Fruit fly (Drosophila melanogaster) whole organism, adult: Measurements from ENCODE around the gene mRpL21.

ENCODE experiments used
- CG11617 ChIP-seq: fragments of 200-800 bp; sonication (Bioruptor generic); optimal IDR thresholded peaks from 2 replicates; lab custom pipeline; 2017; ENCODE audit warnings: mild to moderate bottlenecking, missing biosample characterization, missing genetic modification reagents, missing genetic modification characterization
- CG12768 ChIP-seq: fragments of 200-800 bp; sonication (Bioruptor generic); optimal IDR thresholded peaks from 2 replicates; lab custom pipeline; 2017; ENCODE audit warnings: missing biosample characterization, missing genetic modification characterization, mild to moderate bottlenecking, moderate library complexity, missing genetic modification reagents
- CG14711 ChIP-seq: fragments of 200-800 bp; sonication (Bioruptor generic); optimal IDR thresholded peaks from 2 replicates; lab custom pipeline; 2018; ENCODE audit warnings: missing biosample characterization, mild to moderate bottlenecking, missing genetic modification characterization, moderate library complexity
- CG1620 ChIP-seq: fragments of 200-800 bp; sonication (Bioruptor generic); optimal IDR thresholded peaks from 2 replicates; lab custom pipeline; 2016; ENCODE audit warnings: missing biosample characterization, missing genetic modification characterization
- CG33017 ChIP-seq: fragments of 200-800 bp; sonication (Bioruptor generic); optimal IDR thresholded peaks from 2 replicates; lab custom pipeline; 2018; ENCODE audit warnings: missing biosample characterization, mild to moderate bottlenecking, missing genetic modification characterization, moderate library complexity
- CG5204 ChIP-seq: fragments of 200-800 bp; sonication (Bioruptor generic); optimal IDR thresholded peaks from 2 replicates; lab custom pipeline; 2016; ENCODE audit warnings: missing biosample characterization, missing genetic modification characterization
- CG7045 ChIP-seq: fragments of 200-800 bp; sonication (Bioruptor generic); optimal IDR thresholded peaks from 2 replicates; lab custom pipeline; 2017; ENCODE audit warnings: missing biosample characterization, mild to moderate bottlenecking, missing genetic modification characterization
- CG7101 ChIP-seq: fragments of 200-800 bp; sonication (Bioruptor generic); optimal IDR thresholded peaks from 2 replicates; lab custom pipeline; 2018; ENCODE audit warnings: missing biosample characterization, mild to moderate bottlenecking, missing genetic modification characterization, moderate library complexity
- Clk ChIP-seq: fragments of 200-800 bp; sonication (Bioruptor generic); optimal IDR thresholded peaks from 2 replicates; lab custom pipeline; 2017; ENCODE audit warnings: missing biosample characterization, missing genetic modification characterization
- Crg-1 ChIP-seq: fragments of 200-800 bp; sonication (Bioruptor generic); optimal IDR thresholded peaks from 2 replicates; lab custom pipeline; 2016; ENCODE audit warnings: missing biosample characterization, missing genetic modification characterization
- Hr96 ChIP-seq: fragments of 200-800 bp; sonication (Bioruptor generic); optimal IDR thresholded peaks from 2 replicates; lab custom pipeline; 2016; ENCODE audit warnings: missing biosample characterization, missing genetic modification characterization
- Mnt ChIP-seq: fragments of 200-800 bp; sonication (Bioruptor generic); optimal IDR thresholded peaks from 2 replicates; lab custom pipeline; 2016; ENCODE audit warnings: missing biosample characterization, mild to moderate bottlenecking, missing genetic modification characterization
- bab1 ChIP-seq: fragments of 200-800 bp; sonication (Bioruptor generic); optimal IDR thresholded peaks from 3 replicates; lab custom pipeline; 2019; ENCODE audit warnings: missing biosample characterization, mild to moderate bottlenecking, missing genetic modification characterization, moderate library complexity
- cic ChIP-seq: fragments of 200-800 bp; sonication (Bioruptor generic); optimal IDR thresholded peaks from 2 replicates; lab custom pipeline; 2017; ENCODE audit warnings: missing biosample characterization, mild to moderate bottlenecking, missing genetic modification characterization, moderate library complexity
- cnc ChIP-seq, 2 experiments: fragments of >200 bp; optimal IDR thresholded peaks; 2 replicates each; lab custom pipeline; 2017
- kay ChIP-seq: fragments of 200-800 bp; sonication (Bioruptor generic); peaks from one replicate; lab custom pipeline; 2016; ENCODE audit warnings: missing biosample characterization, missing genetic modification characterization, borderline replicate concordance
- ovo ChIP-seq: fragments of 200-800 bp; sonication (Bioruptor generic); optimal IDR thresholded peaks from 2 replicates; lab custom pipeline; 2016; ENCODE audit warnings: missing biosample characterization, missing genetic modification characterization
- pad ChIP-seq: fragments of 200-800 bp; sonication (Bioruptor generic); optimal IDR thresholded peaks from 3 replicates; lab custom pipeline; 2017; ENCODE audit warnings: missing biosample characterization, missing genetic modification characterization, mild to moderate bottlenecking, moderate library complexity, missing genetic modification reagents
- tj ChIP-seq: fragments of 200-800 bp; sonication (Bioruptor generic); optimal IDR thresholded peaks from 3 replicates; lab custom pipeline; 2017; ENCODE audit warnings: missing biosample characterization, mild to moderate bottlenecking, missing genetic modification characterization, moderate library complexity
- toe ChIP-seq: fragments of 200-800 bp; sonication (Bioruptor generic); optimal IDR thresholded peaks from 2 replicates; lab custom pipeline; 2016; ENCODE audit warnings: missing biosample characterization, missing genetic modification characterization

Gene mRpL21

dm6 chr3L:19236554-19236953 lies 18.3 kb downstream of the mRpL21 start:
- no peak for TF ChIP-seq CG7045 (GFP tag; lab: Kevin White, UChicago)
- TF ChIP-seq tj (GFP tag; lab: Kevin White, UChicago), result no peak
- TF ChIP-seq Crg-1 (GFP tag; lab: Kevin White, UChicago), result no peak
- no peak for TF ChIP-seq toe (GFP tag; lab: Kevin White, UChicago)
- no peak for TF ChIP-seq CG12768
- TF ChIP-seq Hr96 (GFP tag; lab: Kevin White, UChicago), result no peak
- no peak for TF ChIP-seq ovo
- TF ChIP-seq CG1620 (GFP tag; lab: Kevin White, UChicago), result no peak
- TF ChIP-seq kay, result no peak
- no peak for TF ChIP-seq cnc (optimal IDR thresholded peaks at IDR 0.05; lab: Kevin White, UChicago)

DNA sequence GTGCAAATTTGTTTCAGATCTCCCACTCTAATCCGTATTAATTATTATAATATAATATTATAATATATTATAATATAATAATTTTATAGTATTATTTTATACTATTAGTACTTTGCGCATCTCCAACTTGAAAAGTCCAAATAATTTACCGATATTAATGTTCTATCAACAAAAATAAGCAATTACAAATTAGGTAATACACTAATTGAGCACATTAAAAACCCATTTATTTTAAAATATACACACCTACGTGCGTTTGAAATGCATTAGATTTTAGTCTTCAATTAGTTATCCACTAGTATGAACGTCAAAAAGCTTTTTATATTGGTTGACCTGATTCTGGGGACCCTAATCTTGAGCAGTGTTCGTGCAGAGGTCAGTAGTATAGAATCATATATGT lies 18.8 kb downstream of the mRpL21 start, which contains the start of gene CG33647:
Gene CG33647, plus strand, starts transcription at position 301 of the 400 bp plus-strand sequence.
- TF ChIP-seq CG33017 (tag; lab: Kevin White, UChicago) (no peak), CG1620 (GFP tag; lab: Kevin White, UChicago) (no peak), toe (GFP tag; lab: Kevin White, UChicago) (no peak), CG5204 (GFP tag; lab: Kevin White, UChicago) (no peak), CG7101 (tag; lab: Kevin White, UChicago) (no peak), tj (GFP tag; lab: Kevin White, UChicago) (no peak), cic (GFP tag; lab: Kevin White, UChicago) (no peak), bab1 (GFP tag; lab: Kevin White, UChicago) (no peak), CG12768 (no peak), Clk (GFP tag; lab: Kevin White, UChicago) (no peak), CG11617 (GFP tag; lab: Kevin White, UChicago) (no peak), CG14711 (no peak), Mnt (GFP tag; lab: Kevin White, UChicago) (no peak), kay (no peak), ovo (no peak), pad (GFP tag; lab: Kevin White, UChicago) (no peak), cnc (optimal IDR thresholded peaks at IDR 0.05; lab: Kevin White, UChicago) (no peak), CG7045 (GFP tag; lab: Kevin White, UChicago) (no peak), Crg-1 (GFP tag; lab: Kevin White, UChicago) (no peak)

- TF ChIP-seq pad (GFP tag; lab: Kevin White, UChicago) (no peak), CG1620 (GFP tag; lab: Kevin White, UChicago) (no peak), toe (GFP tag; lab: Kevin White, UChicago) (no peak), Clk (GFP tag; lab: Kevin White, UChicago) (no peak), bab1 (GFP tag; lab: Kevin White, UChicago) (peak; percentile 21), kay (peak; percentile 91), tj (GFP tag; lab: Kevin White, UChicago) (peak; percentile 11), cnc (optimal IDR thresholded peaks at IDR 0.05; lab: Kevin White, UChicago) (no peak), cic (GFP tag; lab: Kevin White, UChicago) (peak; percentile 13)
These were observed 19.7 kb downstream of the mRpL21 start, which contains the start of gene fz2 for dm6 chr3L:19234922-19235702. Gene fz2, minus strand, starts transcription at chr3L:19235373.

- TF ChIP-seq CG7101 (tag; lab: Kevin White, UChicago) (no peak), cic (GFP tag; lab: Kevin White, UChicago) (no peak), Crg-1 (GFP tag; lab: Kevin White, UChicago) (no peak), cnc (optimal IDR thresholded peaks at IDR 0.05; lab: Kevin White, UChicago) (no peak), pad (GFP tag; lab: Kevin White, UChicago) (no peak), tj (GFP tag; lab: Kevin White, UChicago) (no peak), CG12768 (no peak), Mnt (GFP tag; lab: Kevin White, UChicago) (no peak), ovo (no peak), bab1 (GFP tag; lab: Kevin White, UChicago) (no peak), CG7045 (GFP tag; lab: Kevin White, UChicago) (no peak)
These were observed 20.8 kb downstream of the mRpL21 start for dm6 chr3L:19233798-19234781.

DNA sequence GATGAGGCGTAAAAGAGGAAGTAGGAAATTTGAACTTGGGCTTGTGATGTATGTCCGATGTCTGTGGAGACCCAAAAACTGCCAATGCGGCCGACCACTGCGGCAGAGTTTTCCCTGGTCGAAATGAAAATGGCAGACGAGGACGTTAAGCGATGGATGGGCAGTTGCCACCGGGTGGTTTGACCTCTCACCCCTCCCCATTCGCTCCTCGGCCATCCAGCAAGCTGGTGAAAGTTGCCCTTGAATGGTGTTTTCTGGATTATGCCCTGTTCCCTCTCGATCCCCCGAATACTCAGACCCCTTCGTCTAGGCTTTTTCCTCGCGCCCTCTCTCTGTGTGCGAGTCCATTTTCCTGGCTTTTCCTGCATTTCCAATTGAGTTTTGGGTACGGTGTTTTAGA lies 23.3 kb downstream of the mRpL21 start:
- TF ChIP-seq Clk (GFP tag; lab: Kevin White, UChicago) (no peak), pad (GFP tag; lab: Kevin White, UChicago) (no peak), CG33017 (tag; lab: Kevin White, UChicago) (no peak)
